Fruit fly (Drosophila melanogaster) whole organism, prepupa: ENCODE results near the gene CG42709.

Experiments
- Blimp-1 ChIP-seq: fragments of 200-800 bp; sonication (Bioruptor generic); optimal IDR thresholded peaks from 3 replicates; lab custom pipeline; 2017; ENCODE audit warnings: missing biosample characterization, missing genetic modification characterization, mild to moderate bottlenecking, moderate library complexity, missing genetic modification reagents
- CG10631 ChIP-seq: fragments of 200-800 bp; sonication (Bioruptor generic); optimal IDR thresholded peaks from 2 replicates; lab custom pipeline; 2016; ENCODE audit warnings: missing biosample characterization, missing genetic modification characterization
- CG10669 ChIP-seq: fragments of 200-800 bp; sonication (Bioruptor generic); optimal IDR thresholded peaks from 3 replicates; lab custom pipeline; 2018; ENCODE audit warnings: missing biosample characterization, mild to moderate bottlenecking, missing genetic modification characterization, moderate library complexity
- CG11294 ChIP-seq: fragments of 200-800 bp; sonication (Bioruptor generic); IDR thresholded peaks from 2 replicates; pipeline ENCODE4 v1.3.6; 2022; ENCODE audit warnings: missing biosample characterization, missing genetic modification characterization
- CG11762 ChIP-seq: fragments of 200-800 bp; sonication (Bioruptor generic); optimal IDR thresholded peaks from 3 replicates; lab custom pipeline; 2016; ENCODE audit warnings: missing biosample characterization, missing genetic modification characterization; ENCODE audit not compliant: insufficient read depth
- CG11902 ChIP-seq: fragments of 200-800 bp; sonication (Bioruptor generic); optimal IDR thresholded peaks from 3 replicates; lab custom pipeline; 2016; ENCODE audit warnings: missing biosample characterization, missing genetic modification characterization
- CG15336 ChIP-seq: fragments of 200-800 bp; sonication (Bioruptor generic); IDR thresholded peaks from 2 replicates; pipeline ENCODE4 v1.3.6; 2022; ENCODE audit warnings: missing biosample characterization, missing genetic modification characterization
- CG16779 ChIP-seq: fragments of 200-800 bp; sonication (Bioruptor generic); optimal IDR thresholded peaks from 3 replicates; lab custom pipeline; 2017; ENCODE audit warnings: missing biosample characterization, mild to moderate bottlenecking, missing genetic modification characterization
- CG3032 ChIP-seq: fragments of 200-800 bp; optimal IDR thresholded peaks from 2 replicates; lab custom pipeline; 2019; ENCODE audit warnings: missing biosample characterization, mild to moderate bottlenecking, missing genetic modification characterization, moderate library complexity
- CG31627 ChIP-seq: fragments of 200-800 bp; sonication (Bioruptor generic); optimal IDR thresholded peaks from 3 replicates; lab custom pipeline; 2016; ENCODE audit warnings: missing biosample characterization, missing genetic modification characterization
- CG32006 ChIP-seq: fragments of 200-800 bp; sonication (Bioruptor generic); optimal IDR thresholded peaks from 3 replicates; lab custom pipeline; 2017; ENCODE audit warnings: missing biosample characterization, mild to moderate bottlenecking, missing genetic modification characterization
- CG3919 ChIP-seq: fragments of 200-800 bp; sonication (Bioruptor generic); optimal IDR thresholded peaks from 3 replicates; lab custom pipeline; 2016; ENCODE audit warnings: missing biosample characterization, missing genetic modification characterization
- CG4318 ChIP-seq: fragments of 200-800 bp; sonication (Bioruptor generic); optimal IDR thresholded peaks from 3 replicates; lab custom pipeline; 2017; ENCODE audit warnings: missing biosample characterization, mild to moderate bottlenecking, missing genetic modification characterization
- CG6163 ChIP-seq: fragments of 200-800 bp; sonication (Bioruptor generic); IDR thresholded peaks from 3 replicates; pipeline ENCODE4 v1.3.6; 2022; ENCODE audit warnings: missing biosample characterization, missing genetic modification characterization
- CG6792 ChIP-seq: fragments of 200-800 bp; sonication (Bioruptor generic); optimal IDR thresholded peaks from 3 replicates; lab custom pipeline; 2016; ENCODE audit warnings: missing biosample characterization, missing genetic modification characterization
- CG6808 ChIP-seq: fragments of 200-800 bp; sonication (Bioruptor generic); optimal IDR thresholded peaks from 3 replicates; lab custom pipeline; 2017; ENCODE audit warnings: missing biosample characterization, missing genetic modification characterization, mild to moderate bottlenecking, moderate library complexity, missing genetic modification reagents
- CG6854 ChIP-seq: fragments of 200-800 bp; sonication (Bioruptor generic); optimal IDR thresholded peaks from 2 replicates; lab custom pipeline; 2017; ENCODE audit warnings: missing biosample characterization, mild to moderate bottlenecking, missing genetic modification characterization
- CG8319 ChIP-seq: fragments of 200-800 bp; sonication (Bioruptor generic); optimal IDR thresholded peaks from 3 replicates; lab custom pipeline; 2016; ENCODE audit warnings: missing biosample characterization, missing genetic modification characterization
- CG8632 ChIP-seq: fragments of 200-800 bp; sonication (Bioruptor generic); optimal IDR thresholded peaks from 3 replicates; lab custom pipeline; 2016; ENCODE audit warnings: missing biosample characterization, missing genetic modification characterization
- Eip75B ChIP-seq: fragments of 200-800 bp; sonication (Bioruptor generic); optimal IDR thresholded peaks from 3 replicates; lab custom pipeline; 2016; ENCODE audit warnings: missing biosample characterization, missing genetic modification characterization
- Eip78C ChIP-seq: fragments of 200-800 bp; sonication (Bioruptor generic); peaks from one replicate; lab custom pipeline; 2016; ENCODE audit warnings: missing biosample characterization, missing genetic modification characterization
- Ets21C ChIP-seq: fragments of 200-800 bp; sonication (Bioruptor generic); optimal IDR thresholded peaks from 3 replicates; lab custom pipeline; 2016; ENCODE audit warnings: missing biosample characterization, missing genetic modification characterization
- Ets96B ChIP-seq: fragments of 200-800 bp; optimal IDR thresholded peaks from 2 replicates; lab custom pipeline; 2019; ENCODE audit warnings: missing biosample characterization, mild to moderate bottlenecking, missing genetic modification characterization, moderate library complexity
- Gug ChIP-seq: fragments of 200-800 bp; sonication (Bioruptor generic); IDR thresholded peaks from 2 replicates; pipeline ENCODE4 v1.3.6; 2022; ENCODE audit warnings: missing biosample characterization, missing genetic modification characterization
- Hr38 ChIP-seq: sonication (Bioruptor generic); optimal IDR thresholded peaks from 2 replicates; lab custom pipeline; 2016; ENCODE audit warnings: missing biosample characterization, missing genetic modification characterization
- Hr39 ChIP-seq: fragments of 200-800 bp; sonication (Bioruptor generic); optimal IDR thresholded peaks from 2 replicates; lab custom pipeline; 2016; ENCODE audit warnings: missing biosample characterization, missing genetic modification characterization
- Hr4 ChIP-seq: fragments of 200-800 bp; sonication (Bioruptor generic); optimal IDR thresholded peaks from 3 replicates; lab custom pipeline; 2016; ENCODE audit warnings: missing biosample characterization, missing genetic modification characterization
- Lpt ChIP-seq: fragments of 200-800 bp; sonication (Bioruptor generic); optimal IDR thresholded peaks from 3 replicates; lab custom pipeline; 2016; ENCODE audit warnings: missing biosample characterization, missing genetic modification characterization
- Met ChIP-seq: fragments of 200-800 bp; sonication (Bioruptor generic); optimal IDR thresholded peaks from 3 replicates; lab custom pipeline; 2016; ENCODE audit warnings: missing biosample characterization, missing genetic modification characterization
- OdsH ChIP-seq: fragments of 200-800 bp; sonication (Bioruptor generic); optimal IDR thresholded peaks from 3 replicates; lab custom pipeline; 2016; ENCODE audit warnings: missing biosample characterization, missing genetic modification characterization
- Sox14 ChIP-seq: fragments of 200-800 bp; sonication (Bioruptor generic); optimal IDR thresholded peaks from 3 replicates; lab custom pipeline; 2016; ENCODE audit warnings: missing biosample characterization, missing genetic modification characterization
- achi ChIP-seq: fragments of 200-800 bp; sonication (Bioruptor generic); optimal IDR thresholded peaks from 3 replicates; lab custom pipeline; 2016; ENCODE audit warnings: missing biosample characterization, missing genetic modification characterization
- acj6 ChIP-seq: fragments of 200-800 bp; sonication (Bioruptor generic); optimal IDR thresholded peaks from 3 replicates; lab custom pipeline; 2016; ENCODE audit warnings: missing biosample characterization, missing genetic modification characterization
- cyc ChIP-seq: fragments of 200-800 bp; sonication (Bioruptor generic); optimal IDR thresholded peaks from 3 replicates; lab custom pipeline; 2016; ENCODE audit warnings: missing biosample characterization, missing genetic modification characterization
- dsx ChIP-seq: fragments of 200-800 bp; optimal IDR thresholded peaks from 3 replicates; lab custom pipeline; 2019; ENCODE audit warnings: missing biosample characterization, mild to moderate bottlenecking, missing genetic modification characterization, moderate library complexity; ENCODE audit not compliant: poor library complexity, severe bottlenecking
- eg ChIP-seq: fragments of 200-800 bp; sonication (Bioruptor generic); IDR thresholded peaks from 3 replicates; pipeline ENCODE4 v1.3.6; 2022; ENCODE audit warnings: missing biosample characterization, missing genetic modification characterization
- esn ChIP-seq: fragments of 200-800 bp; sonication (Bioruptor generic); optimal IDR thresholded peaks from 2 replicates; lab custom pipeline; 2016; ENCODE audit warnings: missing biosample characterization, mild to moderate bottlenecking, missing genetic modification characterization, moderate library complexity
- fd59A ChIP-seq: fragments of 200-800 bp; sonication (Bioruptor generic); optimal IDR thresholded peaks from 2 replicates; lab custom pipeline; 2017; ENCODE audit warnings: missing biosample characterization, mild to moderate bottlenecking, missing genetic modification characterization, missing genetic modification reagents
- fd85E ChIP-seq: fragments of 200-800 bp; sonication (Bioruptor generic); optimal IDR thresholded peaks from 3 replicates; lab custom pipeline; 2016; ENCODE audit warnings: missing biosample characterization, missing genetic modification characterization
- fkh ChIP-seq: fragments of 200-800 bp; sonication (Bioruptor generic); optimal IDR thresholded peaks from 3 replicates; lab custom pipeline; 2017; ENCODE audit warnings: missing biosample characterization, mild to moderate bottlenecking, missing genetic modification characterization, moderate library complexity
- lz ChIP-seq: fragments of 200-800 bp; sonication (Bioruptor generic); optimal IDR thresholded peaks from 3 replicates; lab custom pipeline; 2016; ENCODE audit warnings: missing biosample characterization, missing genetic modification characterization
- net ChIP-seq: fragments of 200-800 bp; sonication (Bioruptor generic); optimal IDR thresholded peaks from 3 replicates; lab custom pipeline; 2016; ENCODE audit warnings: missing biosample characterization, missing genetic modification characterization
- pdm3 ChIP-seq: fragments of 200-800 bp; sonication (Bioruptor generic); optimal IDR thresholded peaks from 3 replicates; lab custom pipeline; 2016; ENCODE audit warnings: missing biosample characterization, missing genetic modification characterization
- spab ChIP-seq: fragments of 200-800 bp; sonication (Bioruptor generic); optimal IDR thresholded peaks from 2 replicates; lab custom pipeline; 2017; ENCODE audit warnings: missing biosample characterization, mild to moderate bottlenecking, missing genetic modification characterization, missing genetic modification reagents
- ss ChIP-seq, 2 experiments: fragments of 200-800 bp; sonication (Bioruptor generic); optimal IDR thresholded peaks; 2 replicates in 1 of 2; 3 replicates in 1 of 2; lab custom pipeline; 2017 to 2018; ENCODE audit warnings: mild to moderate bottlenecking in 2 of 2, missing biosample characterization in 2 of 2, missing genetic modification characterization in 2 of 2, moderate library complexity in 1 of 2
- svp ChIP-seq: fragments of 200-800 bp; sonication (Bioruptor generic); peaks from one replicate; lab custom pipeline; 2016; ENCODE audit warnings: missing biosample characterization, missing genetic modification characterization
- topi ChIP-seq: fragments of 200-800 bp; sonication (Bioruptor generic); optimal IDR thresholded peaks from 3 replicates; lab custom pipeline; 2016; ENCODE audit warnings: missing biosample characterization, missing genetic modification characterization
- vri ChIP-seq: fragments of 200-800 bp; sonication (Bioruptor generic); optimal IDR thresholded peaks from 3 replicates; lab custom pipeline; 2016; ENCODE audit warnings: missing biosample characterization, mild to moderate bottlenecking, missing genetic modification characterization

The CG42709 gene

dm6 chr3L:12780997-12781396 is 9.0 kb upstream of the CG42709 start, which contains the start of the genes CG10969 and CG17666:
Gene CG10969, minus strand, starts transcription at chr3L:12781097.
Gene CG17666, plus strand, starts transcription at chr3L:12781325.
- TF ChIP-seq CG10669 (GFP tag; lab: Kevin White, UChicago) (no peak), Hr38 (no peak), esn (GFP tag; lab: Kevin White, UChicago) (no peak), Ets21C (GFP tag; lab: Kevin White, UChicago) (no peak), svp (GFP tag; lab: Kevin White, UChicago) (no peak), CG10631 (GFP tag; lab: Kevin White, UChicago) (no peak)

dm6 chr3L:12790783-12791678 is 1.0 kb downstream of the CG42709 start:
- no peak for TF ChIP-seq CG11902
- no peak for TF ChIP-seq net (GFP tag; lab: Kevin White, UChicago)
- TF ChIP-seq Hr4 (GFP tag; lab: Kevin White, UChicago) = no peak
- no peak for TF ChIP-seq CG6792 (GFP tag; lab: Kevin White, UChicago)
- no peak for TF ChIP-seq Hr39
- TF ChIP-seq fkh (GFP tag; lab: Kevin White, UChicago) = peak; percentile 11
- TF ChIP-seq Blimp-1 = no peak
- TF ChIP-seq CG15336 (GFP tag; lab: Robert Waterston, UW) = no peak; the same call in none of the 2 replicates
- TF ChIP-seq CG4318 (GFP tag; lab: Kevin White, UChicago) = no peak
- no peak for TF ChIP-seq CG3032 (tag; lab: Kevin White, UChicago)
- no peak for TF ChIP-seq OdsH (GFP tag; lab: Kevin White, UChicago)
- no peak for TF ChIP-seq CG11762 (GFP tag; lab: Kevin White, UChicago)
- no peak for TF ChIP-seq Sox14 (GFP tag; lab: Kevin White, UChicago)
- no peak for TF ChIP-seq CG8319 (GFP tag; lab: Kevin White, UChicago)
- TF ChIP-seq CG3919 (GFP tag; lab: Kevin White, UChicago) = no peak
- TF ChIP-seq fd85E (GFP tag; lab: Kevin White, UChicago) = no peak
- TF ChIP-seq Ets96B (tag; lab: Kevin White, UChicago) = no peak
- peak; percentile 77 for TF ChIP-seq Eip78C
- no peak for TF ChIP-seq CG6163 (GFP tag; lab: Robert Waterston, UW)
- no peak for TF ChIP-seq CG32006 (GFP tag; lab: Kevin White, UChicago)
- TF ChIP-seq fd59A (GFP tag; lab: Kevin White, UChicago) = no peak
- no peak for TF ChIP-seq CG31627 (GFP tag; lab: Kevin White, UChicago)
- TF ChIP-seq Met (GFP tag; lab: Kevin White, UChicago) = no peak
- no peak for TF ChIP-seq CG16779
- TF ChIP-seq vri (GFP tag; lab: Kevin White, UChicago) = peak; percentile 14
- no peak for TF ChIP-seq topi
- TF ChIP-seq CG6808 (GFP tag; lab: Kevin White, UChicago) = no peak
- no peak for TF ChIP-seq Lpt (GFP tag; lab: Kevin White, UChicago)
- TF ChIP-seq dsx (GFP tag; lab: Kevin White, UChicago) = peak; percentile 34
- no peak for TF ChIP-seq Eip75B
- no peak for TF ChIP-seq acj6
- no peak for TF ChIP-seq lz (GFP tag; lab: Kevin White, UChicago)
- TF ChIP-seq CG11294 (GFP tag; lab: Robert Waterston, UW) = no peak
- TF ChIP-seq CG8632 (GFP tag; lab: Kevin White, UChicago) = no peak
- no peak for TF ChIP-seq esn (GFP tag; lab: Kevin White, UChicago)
- TF ChIP-seq spab (GFP tag; lab: Kevin White, UChicago) = no peak
- TF ChIP-seq cyc = no peak
- TF ChIP-seq eg (GFP tag; lab: Robert Waterston, UW) = no peak
- TF ChIP-seq achi = no peak
- TF ChIP-seq ss (GFP tag; optimal IDR thresholded peaks at IDR 0.05; lab: Kevin White, UChicago) = no peak
- TF ChIP-seq Gug (GFP tag; lab: Robert Waterston, UW) = no peak
- TF ChIP-seq CG10631 (GFP tag; lab: Kevin White, UChicago) = no peak
- TF ChIP-seq Ets21C (GFP tag; lab: Kevin White, UChicago) = no peak
- no peak for TF ChIP-seq Hr38
- TF ChIP-seq pdm3 (GFP tag; lab: Kevin White, UChicago) = no peak
- TF ChIP-seq CG6854 (GFP tag; lab: Kevin White, UChicago) = peak; percentile 34
